Fruit fly (Drosophila melanogaster): Measurements from ENCODE around the gene CG1316.

The CG1316 gene

DNA sequence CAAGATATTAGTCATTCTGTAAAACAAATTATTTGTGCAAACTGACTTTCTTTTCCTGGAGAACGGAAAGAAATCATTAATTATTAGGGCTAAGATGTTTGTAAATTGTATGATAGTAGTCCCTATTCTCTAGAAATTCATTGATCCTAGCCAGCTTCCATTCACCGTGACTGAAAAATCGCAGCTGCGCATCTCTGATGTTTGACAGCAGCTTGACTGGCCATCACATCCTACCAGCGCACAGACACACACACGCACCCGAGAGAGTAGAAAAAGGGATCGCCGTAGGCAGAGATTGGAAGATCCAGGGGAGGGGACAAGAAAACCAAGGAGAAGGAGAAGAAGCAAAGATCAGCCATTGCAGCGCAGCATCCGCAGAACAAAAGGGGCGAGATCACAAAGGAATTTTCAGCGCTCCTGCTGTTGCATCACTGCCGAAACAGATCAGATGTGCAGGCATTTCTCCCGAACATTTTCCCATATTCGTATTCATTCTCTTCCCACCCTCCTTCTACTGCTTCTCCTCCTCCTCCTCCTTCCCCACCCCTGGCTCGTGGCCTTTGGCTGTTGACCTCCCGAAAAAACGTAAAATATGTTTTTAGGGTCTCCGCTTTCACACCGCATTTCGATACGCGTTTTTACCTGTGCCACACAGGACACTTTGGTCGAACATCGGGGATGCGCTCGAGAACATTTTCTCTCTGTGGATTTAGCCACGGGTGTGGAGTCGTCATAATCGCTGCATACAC lies 30.6 kb upstream of the CG1316 start (continued):
- TF ChIP-seq CG11696 (GFP tag; IDR thresholded peaks at IDR 0.05): no peak
- no peak for TF ChIP-seq p53 (GFP tag; optimal IDR thresholded peaks at IDR 0.05)
- peak; percentile 6 for TF ChIP-seq ftz-f1 (GFP tag; optimal IDR thresholded peaks at IDR 0.05)
- no peak for TF ChIP-seq pnt (GFP tag; optimal IDR thresholded peaks at IDR 0.05)
- peak; percentile 14; the same call in 1 of the 3 replicates for TF ChIP-seq row (GFP tag; IDR thresholded peaks at IDR 0.05)
- peak; percentile 74 for TF ChIP-seq psq (GFP tag; optimal IDR thresholded peaks at IDR 0.05)
- no peak for TF ChIP-seq fd3F (GFP tag; optimal IDR thresholded peaks at IDR 0.05)
- TF ChIP-seq CG18619 (GFP tag; optimal IDR thresholded peaks at IDR 0.05): no peak
- no peak for TF ChIP-seq CG15269 (tag; optimal IDR thresholded peaks at IDR 0.05)
- no peak for TF ChIP-seq CG10321 (GFP tag; IDR thresholded peaks at IDR 0.05)
- TF ChIP-seq ken (GFP tag; IDR thresholded peaks at IDR 0.05): no peak
- no peak for TF ChIP-seq lmd (GFP tag; IDR thresholded peaks at IDR 0.05)
- no peak for TF ChIP-seq Ets97D (GFP tag; optimal IDR thresholded peaks at IDR 0.05)
- TF ChIP-seq Sry-δ (GFP tag; optimal IDR thresholded peaks at IDR 0.05): no peak
- TF ChIP-seq jigr1 (GFP tag; IDR thresholded peaks at IDR 0.05): no peak
- no peak for TF ChIP-seq ci (GFP tag; IDR thresholded peaks at IDR 0.05)
- no peak for TF ChIP-seq CG10462 (GFP tag; optimal IDR thresholded peaks at IDR 0.05)
- TF ChIP-seq pros (GFP tag; optimal IDR thresholded peaks at IDR 0.05): peak; percentile 95
- no peak for TF ChIP-seq CG11560 (tag; IDR thresholded peaks at IDR 0.05)
- TF ChIP-seq CG3995 (GFP tag; optimal IDR thresholded peaks at IDR 0.05): peak; percentile 92
- no peak for TF ChIP-seq Taf1 (GFP tag; IDR thresholded peaks at IDR 0.05)
- TF ChIP-seq CG8281 (tag; optimal IDR thresholded peaks at IDR 0.05): no peak
- TF ChIP-seq D19A (tag; optimal IDR thresholded peaks at IDR 0.05): no peak
- no peak for TF ChIP-seq croc (GFP tag; conservative IDR thresholded peaks at IDR 0.05)
- no peak for TF ChIP-seq HmgD (GFP tag; optimal IDR thresholded peaks at IDR 0.05)
- TF ChIP-seq CG10366 (GFP tag; IDR thresholded peaks at IDR 0.05): no peak
- TF ChIP-seq zen (tag; optimal IDR thresholded peaks at IDR 0.05): no peak
- TF ChIP-seq Mrtf (GFP tag; IDR thresholded peaks at IDR 0.05): no peak
- no peak for TF ChIP-seq CG15011 (GFP tag; optimal IDR thresholded peaks at IDR 0.05)
- TF ChIP-seq pan (optimal IDR thresholded peaks at IDR 0.05): no peak
- TF ChIP-seq pan (GFP tag; optimal IDR thresholded peaks at IDR 0.05 in 1 of 2, IDR thresholded peaks at IDR 0.05 in 1 of 2): no peak
- no peak for TF ChIP-seq Ada2b (GFP tag; IDR thresholded peaks at IDR 0.05)
- TF ChIP-seq CG9609 (GFP tag; optimal IDR thresholded peaks at IDR 0.05): no peak
- TF ChIP-seq phol (tag; optimal IDR thresholded peaks at IDR 0.05): no peak
- TF ChIP-seq CG9437 (GFP tag; optimal IDR thresholded peaks at IDR 0.05): no peak
- no peak for TF ChIP-seq Hr3 (GFP tag; optimal IDR thresholded peaks at IDR 0.05)
- no peak for TF ChIP-seq tap (tag; optimal IDR thresholded peaks at IDR 0.05)
- TF ChIP-seq E2f1 (GFP tag; IDR thresholded peaks at IDR 0.05): no peak
- TF ChIP-seq CG17802 (tag; optimal IDR thresholded peaks at IDR 0.05): peak; percentile 6
- no peak for TF ChIP-seq gro (GFP tag; optimal IDR thresholded peaks at IDR 0.05)
- peak; percentile 4 for TF ChIP-seq CG1233 (GFP tag; optimal IDR thresholded peaks at IDR 0.05)
- no peak for TF ChIP-seq Dad (GFP tag; optimal IDR thresholded peaks at IDR 0.05)
- no peak for TF ChIP-seq peb (GFP tag; IDR thresholded peaks at IDR 0.05)
- TF ChIP-seq Bdp1 (GFP tag; optimal IDR thresholded peaks at IDR 0.05): no peak
- TF ChIP-seq rib (GFP tag; IDR thresholded peaks at IDR 0.05): 0 out of 2 replicates have a peak, but pooled peaks have one; percentile 12
- TF ChIP-seq Hmr (GFP tag; optimal IDR thresholded peaks at IDR 0.05): no peak
- TF ChIP-seq Xbp1 (GFP tag; optimal IDR thresholded peaks at IDR 0.05): no peak
- no peak for TF ChIP-seq CG6791 (GFP tag; IDR thresholded peaks at IDR 0.05; ENCODE audit: partially characterized antibody)
- TF ChIP-seq cas (GFP tag; IDR thresholded peaks at IDR 0.05): no peak
- TF ChIP-seq YL-1 (GFP tag; optimal IDR thresholded peaks at IDR 0.05): no peak
- no peak for TF ChIP-seq fd64A (GFP tag; optimal IDR thresholded peaks at IDR 0.05)
- no peak for TF ChIP-seq Neu2 (GFP tag; optimal IDR thresholded peaks at IDR 0.05; ENCODE audit: borderline replicate concordance)
